Worm (Caenorhabditis elegans): Measurements from ENCODE around the gene K06G5.3.

DNA sequence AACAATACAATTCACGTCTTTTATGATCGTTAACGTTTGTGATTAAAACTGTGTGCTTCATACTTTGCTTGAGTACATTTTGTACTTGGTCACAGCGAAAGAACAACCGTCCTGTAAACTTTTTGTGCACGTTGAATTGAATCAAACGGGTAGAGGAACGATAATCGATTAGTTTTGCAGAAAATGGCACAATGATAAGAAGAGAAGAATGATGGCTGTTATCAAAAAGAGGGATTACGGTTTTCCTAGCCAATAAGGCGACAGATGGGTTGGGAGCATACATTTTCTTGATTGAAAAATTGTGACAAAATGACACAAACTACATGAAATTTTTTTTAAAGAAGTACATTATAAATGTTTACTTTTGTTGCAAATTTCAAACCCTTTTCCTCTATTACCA lies 28.8 kb downstream of the K06G5.3 start:
- TF ChIP-seq ama-1 (optimal IDR thresholded peaks at IDR 0.05) (no peak), ama-1 (GFP tag; optimal IDR thresholded peaks at IDR 0.05) (no peak), ceh-91 (GFP tag; IDR thresholded peaks at IDR 0.05) (no peak), zfh-2 (GFP tag; conservative IDR thresholded peaks at IDR 0.05) (no peak), dpl-1 (GFP tag; optimal IDR thresholded peaks at IDR 0.05) (no peak), unc-62 (GFP tag; optimal IDR thresholded peaks at IDR 0.05) (no peak), Y56A3A.18 (GFP tag; IDR thresholded peaks at IDR 0.05) (no peak), dpff-1 (tag; optimal IDR thresholded peaks at IDR 0.05) (no peak), unc-130 (GFP tag; optimal IDR thresholded peaks at IDR 0.05) (no peak), akir-1 (GFP tag; optimal IDR thresholded peaks at IDR 0.05) (no peak)

All from whole organism, young adult.